Worm (Caenorhabditis elegans) whole organism, midembryonic: ENCODE measurements around the gene lag-2.

ENCODE experiments used
- T22C8.4 ChIP-seq: fragments of 200-800 bp; sonication (Bioruptor generic); IDR thresholded peaks from 2 replicates; pipeline ENCODE4 v1.3.6; 2022; ENCODE audit warnings: missing genetic modification characterization, missing compliant biosample characterization
- flt-1 ChIP-seq: fragments of 200-800 bp; sonication (Bioruptor generic); IDR thresholded peaks from 2 replicates; pipeline ENCODE4 v1.3.6; 2022; ENCODE audit warnings: missing genetic modification characterization, missing compliant biosample characterization
- klf-2 ChIP-seq: fragments of 200-800 bp; sonication (Bioruptor generic); conservative IDR thresholded peaks from 2 replicates; pipeline ENCODE4 v1.3.6; 2022; ENCODE audit warnings: missing genetic modification reagents, missing genetic modification characterization, missing compliant biosample characterization
- med-1 ChIP-seq: sonication (generic microtip); optimal IDR thresholded peaks from 2 replicates; lab custom pipeline; 2017; ENCODE audit warnings: missing genetic modification characterization, mild to moderate bottlenecking, missing compliant biosample characterization, antibody characterized with exemption, missing genetic modification reagents; ENCODE audit not compliant: insufficient read depth
- ref-1 ChIP-seq: fragments of 200-800 bp; sonication (Bioruptor generic); conservative IDR thresholded peaks from 2 replicates; pipeline ENCODE4 v1.3.6; 2022; ENCODE audit warnings: missing genetic modification reagents, missing genetic modification characterization, missing compliant biosample characterization
- tab-1 ChIP-seq: fragments of 200-800 bp; sonication (Bioruptor generic); IDR thresholded peaks from 2 replicates; pipeline ENCODE4 v1.3.6; 2022; ENCODE audit warnings: missing genetic modification characterization, missing compliant biosample characterization
- ztf-23 ChIP-seq: fragments of 200-800 bp; sonication (Bioruptor generic); IDR thresholded peaks from 2 replicates; pipeline ENCODE4 v1.3.6; 2022; ENCODE audit warnings: missing genetic modification reagents, missing genetic modification characterization, missing compliant biosample characterization
- ztf-29 ChIP-seq: fragments of 200-800 bp; sonication (Bioruptor generic); IDR thresholded peaks from 2 replicates; pipeline ENCODE4 v1.3.6; 2022; ENCODE audit warnings: missing genetic modification reagents, missing genetic modification characterization, missing compliant biosample characterization

- TF ChIP-seq ztf-23 (GFP tag; lab: Robert Waterston, UW) (no peak), ref-1 (GFP tag; lab: Robert Waterston, UW) (no peak), flt-1 (GFP tag; lab: Robert Waterston, UW) (no peak), tab-1 (GFP tag; lab: Robert Waterston, UW) (no peak), ztf-29 (GFP tag; lab: Robert Waterston, UW) (no peak), med-1 (GFP tag; lab: Kevin White, UChicago) (no peak), T22C8.4 (GFP tag; lab: Robert Waterston, UW) (no peak), klf-2 (GFP tag; lab: Robert Waterston, UW) (no peak)
These were observed 49.7 kb upstream of the lag-2 start, which contains the start of the genes irld-3 and F02C9.1 for ce11 chrV:3138488-3138887.
